Fruit fly (Drosophila melanogaster) Kc167 (cell line): ENCODE measurements around the gene Alms1b.

Experiments used
- Myc ChIP-seq: fragments of >200 bp; optimal IDR thresholded peaks from 2 replicates; lab custom pipeline; 2017; ENCODE audit warnings: missing external identifiers
- Sin3A ChIP-seq: fragments of >200 bp; optimal IDR thresholded peaks from 2 replicates; lab custom pipeline; 2018; ENCODE audit warnings: missing external identifiers
- h ChIP-seq: fragments of >200 bp; optimal IDR thresholded peaks from 3 replicates; lab custom pipeline; 2018; ENCODE audit warnings: missing external identifiers
- insv ChIP-seq: fragments of >200 bp; optimal IDR thresholded peaks from 3 replicates; lab custom pipeline; 2018; ENCODE audit warnings: missing external identifiers
- psq ChIP-seq: fragments of >200 bp; optimal IDR thresholded peaks from 2 replicates; lab custom pipeline; 2017; ENCODE audit warnings: missing external identifiers
- ttk ChIP-seq: sonication (Bioruptor generic); optimal IDR thresholded peaks from 2 replicates; lab custom pipeline; 2017; ENCODE audit warnings: missing external identifiers

The Alms1b gene

DNA sequence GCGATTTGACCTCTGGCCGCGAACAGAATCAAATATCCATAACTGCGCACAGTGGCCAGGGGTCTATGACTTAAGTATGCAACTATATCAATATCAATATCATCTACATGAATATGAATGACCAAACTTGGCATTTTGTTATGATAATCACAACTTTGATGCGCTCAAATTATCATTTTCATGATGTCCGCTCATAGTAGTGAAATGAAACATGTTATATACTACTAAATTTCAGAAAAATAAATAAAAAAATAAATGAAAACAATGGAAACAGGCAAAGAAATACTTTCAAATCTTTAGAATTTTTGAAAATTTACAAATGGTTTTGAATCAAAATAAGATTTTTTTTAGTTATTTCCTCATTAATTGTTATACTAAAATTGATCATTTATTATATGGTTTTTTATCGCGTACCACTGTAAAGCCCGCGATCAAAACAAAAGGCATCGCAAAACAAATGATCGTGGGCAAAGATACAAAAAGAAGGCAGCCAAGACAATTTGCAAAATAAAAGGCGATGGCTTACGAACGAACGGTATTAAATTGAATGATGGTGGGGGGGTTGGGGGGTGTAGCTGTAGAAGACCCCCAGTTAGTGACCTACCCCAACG lies 30.0 kb upstream of the Alms1b start:
- TF ChIP-seq insv (no peak), Sin3A (lab: Kevin White, UChicago) (no peak), psq (lab: Kevin White, UChicago) (no peak), h (no peak), ttk (lab: Kevin White, UChicago) (no peak), Myc (lab: Kevin White, UChicago) (no peak)

DNA sequence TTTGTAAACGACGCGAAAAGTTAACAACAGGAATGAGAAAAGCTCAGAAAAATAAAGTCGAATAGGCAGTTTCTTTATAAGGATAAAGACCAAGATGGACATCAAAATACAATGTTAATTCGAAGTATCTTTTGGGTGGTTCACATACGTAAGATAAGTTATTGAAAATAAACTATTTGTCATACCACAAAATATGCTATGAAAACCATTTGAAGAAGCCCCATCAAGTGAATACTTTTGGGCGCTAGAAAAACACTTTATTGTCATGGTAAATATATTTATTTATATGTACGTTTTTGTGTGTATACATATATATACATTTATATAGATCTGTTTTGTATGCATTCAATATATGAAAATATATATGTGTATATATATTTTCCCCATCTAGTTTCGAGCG lies 27.2 kb upstream of the Alms1b start:
- no peak for TF ChIP-seq insv

dm6 chrX:4654397-4654796 lies 23.7 kb upstream of the Alms1b start, which contains the start of gene CG15473:
TSS of gene CG15473 (minus strand) at chrX:4654497.
- TF ChIP-seq Sin3A (lab: Kevin White, UChicago) = no peak
- TF ChIP-seq insv = no peak
- no peak for TF ChIP-seq h
- TF ChIP-seq Myc (lab: Kevin White, UChicago) = no peak
- TF ChIP-seq ttk (lab: Kevin White, UChicago) = no peak
- no peak for TF ChIP-seq psq (lab: Kevin White, UChicago)

DNA sequence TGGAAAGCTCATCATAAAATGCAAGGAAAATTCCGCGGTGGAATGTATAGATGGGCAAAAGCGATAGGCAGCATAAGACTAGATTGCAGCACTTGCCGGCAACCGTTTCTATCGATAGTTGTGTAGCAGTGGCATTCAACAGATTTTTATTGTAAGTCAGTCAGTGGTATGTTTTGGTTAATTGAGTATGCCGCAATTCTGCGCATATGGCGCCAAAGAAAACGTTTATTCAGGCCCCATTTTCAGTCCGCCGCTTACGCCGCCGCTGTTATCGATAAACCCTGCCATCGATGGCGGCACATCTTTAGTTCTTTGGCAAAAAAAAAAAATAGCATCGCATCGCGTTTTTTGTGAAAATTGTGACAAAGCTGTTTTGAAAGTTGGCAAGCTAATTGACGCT lies 19.0 kb upstream of the Alms1b start, which contains the start of the genes Cbp80 and Torsin:
TSS of gene Cbp80 (plus strand) at position 265 of the 400 bp plus-strand sequence.
TSS of gene Torsin (minus strand) at position 282 of the 400 bp plus-strand sequence.
- TF ChIP-seq Sin3A (lab: Kevin White, UChicago) = no peak

DNA sequence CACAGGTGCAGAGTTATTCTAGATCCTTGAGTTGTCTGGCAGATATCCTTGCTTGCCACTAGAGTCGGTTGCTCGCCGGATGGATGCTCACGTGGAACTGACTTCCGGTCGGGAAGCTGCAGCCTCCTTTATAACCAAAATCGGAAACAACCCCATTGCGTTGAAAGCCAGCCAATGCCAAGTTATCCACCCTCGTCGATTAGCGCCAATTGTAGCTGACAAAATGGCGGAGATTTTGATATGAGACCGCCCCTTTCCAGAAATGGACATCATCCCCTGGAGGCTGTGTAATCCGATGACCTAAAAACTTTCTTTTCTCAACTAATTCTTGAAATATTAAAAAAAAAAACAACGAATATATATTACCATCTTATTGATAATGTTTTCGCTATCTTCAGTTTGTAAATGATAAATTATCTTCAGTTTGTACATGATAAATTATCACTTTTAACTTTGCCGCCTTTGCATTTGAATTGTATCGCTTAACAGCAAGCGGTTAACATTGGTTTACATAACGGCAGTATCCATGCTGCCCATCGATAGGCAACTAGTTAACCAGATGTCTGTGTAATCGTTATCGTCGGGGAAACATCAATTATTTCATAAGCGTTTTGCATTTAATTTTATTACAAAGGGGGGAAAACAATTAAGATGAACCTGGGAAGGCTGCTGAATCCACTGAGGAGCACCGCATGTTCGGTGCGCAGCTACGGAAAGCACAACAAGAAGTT lies 16.7 kb upstream of the Alms1b start, which contains the start of the genes HLH4C and mRpL30:
TSS of gene HLH4C (minus strand) at position 99 of the 731 bp plus-strand sequence.
TSS of gene mRpL30 (plus strand) at position 556 of the 731 bp plus-strand sequence.
- TF ChIP-seq Myc (lab: Kevin White, UChicago) = no peak
- TF ChIP-seq ttk (lab: Kevin White, UChicago) = no peak
- TF ChIP-seq psq (lab: Kevin White, UChicago) = no peak
- TF ChIP-seq Sin3A (lab: Kevin White, UChicago) = no peak
- no peak for TF ChIP-seq h
- TF ChIP-seq insv = no peak

dm6 chrX:4644768-4645167 lies 14.0 kb upstream of the Alms1b start, which contains the start of gene CG3062:
TSS of gene CG3062 (minus strand) at chrX:4644868.
- no peak for TF ChIP-seq Myc (lab: Kevin White, UChicago)
- no peak for TF ChIP-seq psq (lab: Kevin White, UChicago)
- TF ChIP-seq ttk (lab: Kevin White, UChicago) = no peak
- no peak for TF ChIP-seq Sin3A (lab: Kevin White, UChicago)
- no peak for TF ChIP-seq insv
- no peak for TF ChIP-seq h

DNA sequence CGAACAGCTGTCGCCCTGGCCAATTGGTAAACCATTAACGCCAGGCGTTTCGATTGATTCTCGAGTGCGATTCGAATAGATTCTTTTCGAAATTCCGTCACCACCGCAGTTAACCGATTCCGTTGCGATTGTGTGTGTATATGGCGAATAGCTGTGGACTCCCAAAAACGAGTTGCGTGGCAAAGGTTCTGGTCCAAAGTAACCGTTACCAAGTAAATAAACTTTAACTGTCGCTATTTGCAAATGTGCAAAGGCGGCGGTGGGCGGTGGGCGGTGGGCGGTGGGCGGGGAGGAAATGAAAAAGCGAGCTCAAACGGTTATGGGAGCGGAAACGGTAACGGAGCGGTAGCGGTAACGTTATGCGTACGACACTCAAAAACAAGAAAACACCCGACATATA lies 13.2 kb upstream of the Alms1b start, which contains the start of gene CG3081:
TSS of gene CG3081 (minus strand) at position 101 of the 400 bp plus-strand sequence.
- TF ChIP-seq Myc (lab: Kevin White, UChicago) (no peak), psq (lab: Kevin White, UChicago) (no peak), ttk (lab: Kevin White, UChicago) (no peak), insv (no peak), h (no peak), Sin3A (lab: Kevin White, UChicago) (no peak)

DNA sequence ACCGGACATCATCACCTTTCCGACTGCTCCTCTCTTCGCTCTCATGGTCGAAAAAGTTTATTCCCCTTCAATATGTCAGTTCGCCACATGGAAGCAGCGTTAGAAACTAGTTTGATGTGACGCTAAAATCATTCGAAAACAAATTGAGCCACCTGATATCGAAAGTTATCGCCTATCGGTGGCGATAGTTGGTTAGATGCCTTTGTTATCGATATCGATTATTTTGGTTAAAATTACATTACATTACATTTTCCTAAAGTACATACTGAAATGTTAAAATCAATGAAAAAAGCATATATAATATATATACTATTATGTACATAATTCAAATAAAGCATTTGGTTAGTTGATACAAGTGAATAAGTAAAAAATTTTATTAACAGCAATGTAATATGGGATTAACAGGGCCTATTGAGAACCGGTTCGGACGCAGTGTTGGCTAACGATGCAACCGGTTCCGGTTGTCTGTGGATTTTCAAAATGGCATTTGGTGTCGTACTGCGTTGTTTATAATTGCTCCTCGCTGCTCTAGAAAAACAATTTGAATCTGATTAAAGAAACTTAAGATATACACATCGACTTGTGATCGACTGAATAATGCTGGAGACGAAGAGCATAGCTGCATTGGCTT lies 5.2 kb upstream of the Alms1b start, which contains the start of the genes Alms1a and pon:
TSS of gene Alms1a (minus strand) at position 149 of the 631 bp plus-strand sequence.
TSS of gene pon (plus strand) at position 463 of the 631 bp plus-strand sequence.
- no peak for TF ChIP-seq ttk (lab: Kevin White, UChicago)
- no peak for TF ChIP-seq Sin3A (lab: Kevin White, UChicago)

- TF ChIP-seq insv = no peak
- TF ChIP-seq h = no peak
- no peak for TF ChIP-seq Myc (lab: Kevin White, UChicago)
- TF ChIP-seq ttk (lab: Kevin White, UChicago) = no peak
- TF ChIP-seq psq (lab: Kevin White, UChicago) = no peak
- no peak for TF ChIP-seq Sin3A (lab: Kevin White, UChicago)
Measured at dm6 chrX:4627160-4627559, 3.6 kb downstream of the Alms1b start.

DNA sequence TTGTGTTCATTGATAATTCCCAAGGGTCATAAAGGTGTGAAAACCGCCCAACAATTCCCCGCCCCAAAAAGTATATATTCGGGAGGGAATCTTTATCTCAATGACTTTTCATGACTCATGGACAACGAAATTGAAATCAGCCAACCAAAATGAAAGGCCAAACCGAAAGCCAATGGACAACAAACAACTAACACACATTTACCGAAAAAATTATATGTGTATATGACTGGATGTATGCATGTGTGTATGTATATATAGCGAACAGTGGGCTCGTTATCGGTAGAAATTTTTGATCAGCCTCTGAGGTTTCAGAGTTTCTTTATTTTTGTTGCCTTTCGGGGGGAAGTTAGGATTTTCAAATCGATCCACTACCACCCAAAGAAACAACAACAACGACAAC lies 11.9 kb downstream of the Alms1b start:
- TF ChIP-seq Sin3A (lab: Kevin White, UChicago) (no peak), ttk (lab: Kevin White, UChicago) (no peak), insv (no peak), Myc (lab: Kevin White, UChicago) (no peak), h (no peak), psq (lab: Kevin White, UChicago) (no peak)

dm6 chrX:4616865-4617669 lies 13.7 kb downstream of the Alms1b start, which contains the start of gene peb:
TSS of gene peb (plus strand) at chrX:4617564.
- TF ChIP-seq psq (lab: Kevin White, UChicago) = no peak
- no peak for TF ChIP-seq Myc (lab: Kevin White, UChicago)
- no peak for TF ChIP-seq h
- no peak for TF ChIP-seq insv
- no peak for TF ChIP-seq Sin3A (lab: Kevin White, UChicago)
- TF ChIP-seq ttk (lab: Kevin White, UChicago) = no peak
